Fruit fly (Drosophila melanogaster) whole organism, wandering third instar larva: ENCODE measurements around the gene iav.

ENCODE experiments used
- Abd-B ChIP-seq: fragments of >200 bp; optimal IDR thresholded peaks from 2 replicates; lab custom pipeline; 2017; ENCODE audit warnings: missing biosample characterization, missing genetic modification characterization
- CG32264 ChIP-seq: fragments of 200-800 bp; sonication (Bioruptor generic); optimal IDR thresholded peaks from 2 replicates; lab custom pipeline; 2016; ENCODE audit warnings: missing biosample characterization, missing genetic modification characterization
- CG9705 ChIP-seq: fragments of 200-800 bp; sonication (Bioruptor generic); optimal IDR thresholded peaks from 2 replicates; lab custom pipeline; 2018; ENCODE audit warnings: missing biosample characterization, mild to moderate bottlenecking, missing genetic modification characterization
- CrebA ChIP-seq: fragments of 200-800 bp; sonication (Bioruptor generic); optimal IDR thresholded peaks from 2 replicates; lab custom pipeline; 2016; ENCODE audit warnings: missing biosample characterization, mild to moderate bottlenecking, missing genetic modification characterization, borderline replicate concordance
- Dfd ChIP-seq: fragments of >200 bp; optimal IDR thresholded peaks from 2 replicates; lab custom pipeline; 2017; ENCODE audit warnings: missing biosample characterization, missing genetic modification characterization
- Dif ChIP-seq: fragments of 200-275, 200-300 bp; sonication (Bioruptor generic); optimal IDR thresholded peaks from 2 replicates; lab custom pipeline; 2018; ENCODE audit warnings: missing biosample characterization, missing genetic modification characterization; ENCODE audit not compliant: partially characterized antibody
- GATAd ChIP-seq: sonication (Bioruptor generic); optimal IDR thresholded peaks from 2 replicates; lab custom pipeline; 2016; ENCODE audit warnings: missing biosample characterization, missing genetic modification characterization
- HLH106 ChIP-seq: fragments of 200-800 bp; optimal IDR thresholded peaks from 3 replicates; lab custom pipeline; 2019; ENCODE audit warnings: missing biosample characterization, mild to moderate bottlenecking, missing genetic modification characterization, moderate library complexity
- Hnf4 ChIP-seq: fragments of 200-800 bp; sonication (Bioruptor generic); optimal IDR thresholded peaks from 2 replicates; lab custom pipeline; 2016; ENCODE audit warnings: missing biosample characterization, mild to moderate bottlenecking, missing genetic modification characterization
- Hr78 ChIP-seq: fragments of >200 bp; optimal IDR thresholded peaks from 2 replicates; lab custom pipeline; 2017; ENCODE audit warnings: missing biosample characterization, missing genetic modification characterization
- Hr83 ChIP-seq: fragments of 200-300 bp; sonication (Bioruptor generic); optimal IDR thresholded peaks from 2 replicates; lab custom pipeline; 2016; ENCODE audit warnings: missing biosample characterization, mild to moderate bottlenecking, missing genetic modification characterization, moderate library complexity; ENCODE audit not compliant: poor library complexity, severe bottlenecking
- Jra ChIP-seq: sonication (Bioruptor generic); optimal IDR thresholded peaks from 2 replicates; lab custom pipeline; 2016; ENCODE audit warnings: missing biosample characterization, missing genetic modification characterization
- Mio ChIP-seq: sonication (Bioruptor generic); optimal IDR thresholded peaks from 2 replicates; lab custom pipeline; 2016; ENCODE audit warnings: missing biosample characterization, missing genetic modification characterization
- Myc ChIP-seq: fragments of >200 bp; optimal IDR thresholded peaks from 2 replicates; lab custom pipeline; 2017
- N ChIP-seq: fragments of >200 bp; optimal IDR thresholded peaks from 2 replicates; lab custom pipeline; 2018; ENCODE audit warnings: missing biosample characterization, missing external identifiers, missing genetic modification characterization
- OdsH ChIP-seq: fragments of 200-800 bp; sonication (Bioruptor generic); optimal IDR thresholded peaks from 2 replicates; lab custom pipeline; 2016; ENCODE audit warnings: missing biosample characterization, mild to moderate bottlenecking, missing genetic modification characterization
- Rel ChIP-seq, 2 experiments: fragments of 200-800 bp; sonication (Bioruptor generic) in 1 of 2; optimal IDR thresholded peaks; 2 replicates in 1 of 2; 3 replicates in 1 of 2; lab custom pipeline; 2016 to 2019; ENCODE audit warnings: mild to moderate bottlenecking in 2 of 2, missing biosample characterization in 2 of 2, missing genetic modification characterization in 2 of 2, moderate library complexity in 1 of 2
- Sp1 ChIP-seq: fragments of 200-800 bp; sonication (Bioruptor generic); optimal IDR thresholded peaks from 3 replicates; lab custom pipeline; 2019; ENCODE audit warnings: missing biosample characterization, mild to moderate bottlenecking, missing genetic modification characterization, moderate library complexity
- Vsx2 ChIP-seq: fragments of 200-300, 225-300 bp; sonication (Bioruptor generic); optimal IDR thresholded peaks from 2 replicates; lab custom pipeline; 2018; ENCODE audit warnings: missing biosample characterization, missing genetic modification characterization; ENCODE audit not compliant: partially characterized antibody
- br ChIP-seq: fragments of 200-800 bp; sonication (Bioruptor generic); optimal IDR thresholded peaks from 2 replicates; lab custom pipeline; 2016; ENCODE audit warnings: missing biosample characterization, missing genetic modification characterization
- brk ChIP-seq: fragments of 200-800 bp; sonication (Bioruptor generic); optimal IDR thresholded peaks from 2 replicates; lab custom pipeline; 2016; ENCODE audit warnings: missing biosample characterization, mild to moderate bottlenecking, missing genetic modification characterization
- dmrt93B ChIP-seq: fragments of 200-800 bp; sonication (Bioruptor generic); optimal IDR thresholded peaks from 2 replicates; lab custom pipeline; 2018; ENCODE audit warnings: missing biosample characterization, mild to moderate bottlenecking, missing genetic modification characterization
- dsf ChIP-seq: sonication (Bioruptor generic); optimal IDR thresholded peaks from 2 replicates; lab custom pipeline; 2016; ENCODE audit warnings: missing biosample characterization, missing genetic modification characterization, borderline replicate concordance
- ey ChIP-seq: fragments of 200-800 bp; sonication (Bioruptor generic); optimal IDR thresholded peaks from 2 replicates; lab custom pipeline; 2016; ENCODE audit warnings: missing biosample characterization, missing genetic modification characterization
- foxo ChIP-seq, 2 experiments: fragments of 200-800 bp; sonication (Bioruptor generic); optimal IDR thresholded peaks; 2 replicates in 1 of 2; 3 replicates in 1 of 2; lab custom pipeline; 2016 to 2017; ENCODE audit warnings: missing biosample characterization in 2 of 2, missing genetic modification characterization in 2 of 2
- fru ChIP-seq: fragments of 200-800 bp; sonication (Bioruptor generic); optimal IDR thresholded peaks from 3 replicates; lab custom pipeline; 2016; ENCODE audit warnings: missing biosample characterization, mild to moderate bottlenecking, missing genetic modification characterization
- h ChIP-seq: fragments of 200-800 bp; sonication (Bioruptor generic); optimal IDR thresholded peaks from 3 replicates; lab custom pipeline; 2016; ENCODE audit warnings: missing biosample characterization, mild to moderate bottlenecking, missing genetic modification characterization
- jim ChIP-seq: fragments of 175-275, 200-325 bp; sonication (Bioruptor generic); optimal IDR thresholded peaks from 2 replicates; lab custom pipeline; 2016; ENCODE audit warnings: missing biosample characterization, mild to moderate bottlenecking, missing genetic modification characterization
- lola ChIP-seq: fragments of >200 bp; optimal IDR thresholded peaks from 2 replicates; lab custom pipeline; 2017; ENCODE audit warnings: missing biosample characterization, missing genetic modification characterization
- psq ChIP-seq: fragments of 200-800 bp; sonication (Bioruptor generic); optimal IDR thresholded peaks from 3 replicates; lab custom pipeline; 2017; ENCODE audit warnings: missing biosample characterization, mild to moderate bottlenecking, missing genetic modification characterization, moderate library complexity
- rgr ChIP-seq: fragments of 200-800 bp; sonication (Bioruptor generic); optimal IDR thresholded peaks from 3 replicates; lab custom pipeline; 2016; ENCODE audit warnings: missing biosample characterization, mild to moderate bottlenecking, missing genetic modification characterization
- sage ChIP-seq: fragments of 200-800 bp; sonication (Bioruptor generic); optimal IDR thresholded peaks from 2 replicates; lab custom pipeline; 2016; ENCODE audit warnings: missing biosample characterization, mild to moderate bottlenecking, missing genetic modification characterization
- sv ChIP-seq: fragments of 200-800 bp; sonication (Bioruptor generic); optimal IDR thresholded peaks from 3 replicates; lab custom pipeline; 2016; ENCODE audit warnings: missing biosample characterization, missing genetic modification characterization
- tai ChIP-seq: sonication (Bioruptor generic); optimal IDR thresholded peaks from 2 replicates; lab custom pipeline; 2016; ENCODE audit warnings: missing biosample characterization, missing genetic modification characterization
- usp ChIP-seq: fragments of >200 bp; optimal IDR thresholded peaks from 2 replicates; lab custom pipeline; 2017; ENCODE audit warnings: missing biosample characterization, missing genetic modification characterization
- woc ChIP-seq: sonication (Bioruptor generic); optimal IDR thresholded peaks from 2 replicates; lab custom pipeline; 2016; ENCODE audit warnings: missing biosample characterization, mild to moderate bottlenecking, missing genetic modification characterization

iav gene

dm6 chrX:6793390-6793789, 20.4 kb upstream of the iav start:
- TF ChIP-seq CG9705 (no peak), fru (GFP tag; lab: Kevin White, UChicago) (peak; percentile 56), brk (GFP tag; lab: Kevin White, UChicago) (no peak), dmrt93B (GFP tag; lab: Kevin White, UChicago) (peak; percentile 8), Dif (GFP tag; lab: Kevin White, UChicago) (no peak), Dfd (GFP tag; lab: Kevin White, UChicago) (no peak), Hr78 (GFP tag; lab: Kevin White, UChicago) (no peak), CrebA (no peak), CG32264 (GFP tag; lab: Kevin White, UChicago) (no peak), usp (GFP tag; lab: Kevin White, UChicago) (no peak), rgr (peak; percentile 69), Vsx2 (GFP tag; lab: Kevin White, UChicago) (no peak), Sp1 (GFP tag; lab: Kevin White, UChicago) (peak; percentile 41), Hr83 (no peak), foxo (GFP tag; optimal IDR thresholded peaks at IDR 0.05; lab: Kevin White, UChicago) (peak in 1 of 2 experiments; percentile 61), Abd-B (GFP tag; lab: Kevin White, UChicago) (no peak), ey (GFP tag; lab: Kevin White, UChicago) (peak; percentile 63), psq (GFP tag; lab: Kevin White, UChicago) (peak; percentile 29), dsf (GFP tag; lab: Kevin White, UChicago) (no peak), jim (no peak), sv (GFP tag; lab: Kevin White, UChicago) (peak; percentile 32), woc (GFP tag; lab: Kevin White, UChicago) (peak; percentile 30), OdsH (GFP tag; lab: Kevin White, UChicago) (peak; percentile 45), GATAd (no peak), N (GFP tag; lab: Kevin White, UChicago) (no peak), Hnf4 (GFP tag; lab: Kevin White, UChicago) (no peak), HLH106 (tag; lab: Kevin White, UChicago) (peak; percentile 15), h (GFP tag; lab: Kevin White, UChicago) (peak; percentile 66), br (GFP tag; lab: Kevin White, UChicago) (peak; percentile 29)

dm6 chrX:6794190-6794589, 19.6 kb upstream of the iav start:
- TF ChIP-seq Mio (GFP tag; lab: Kevin White, UChicago) (no peak), ey (GFP tag; lab: Kevin White, UChicago) (peak; percentile 78), Rel (GFP tag; optimal IDR thresholded peaks at IDR 0.05; lab: Kevin White, UChicago) (no peak), Rel (tag; optimal IDR thresholded peaks at IDR 0.05; lab: Kevin White, UChicago) (no peak), Vsx2 (GFP tag; lab: Kevin White, UChicago) (no peak), Hnf4 (GFP tag; lab: Kevin White, UChicago) (peak; percentile 48), sage (peak; percentile 10), psq (GFP tag; lab: Kevin White, UChicago) (peak; percentile 36), GATAd (no peak), CrebA (no peak), CG32264 (GFP tag; lab: Kevin White, UChicago) (peak; percentile 43), Myc (no peak), foxo (GFP tag; optimal IDR thresholded peaks at IDR 0.05; lab: Kevin White, UChicago) (peak in 1 of 2 experiments; percentile 48), Sp1 (GFP tag; lab: Kevin White, UChicago) (peak; percentile 47), Hr83 (peak; percentile 2), sv (GFP tag; lab: Kevin White, UChicago) (peak; percentile 80), tai (GFP tag; lab: Kevin White, UChicago) (no peak), Abd-B (GFP tag; lab: Kevin White, UChicago) (no peak), HLH106 (tag; lab: Kevin White, UChicago) (peak; percentile 66), brk (GFP tag; lab: Kevin White, UChicago) (no peak), OdsH (GFP tag; lab: Kevin White, UChicago) (peak; percentile 57), jim (no peak), br (GFP tag; lab: Kevin White, UChicago) (peak; percentile 56), h (GFP tag; lab: Kevin White, UChicago) (peak; percentile 74), CG9705 (no peak), dmrt93B (GFP tag; lab: Kevin White, UChicago) (peak; percentile 39), lola (GFP tag; lab: Kevin White, UChicago) (no peak), fru (GFP tag; lab: Kevin White, UChicago) (peak; percentile 52), dsf (GFP tag; lab: Kevin White, UChicago) (no peak), Dif (GFP tag; lab: Kevin White, UChicago) (no peak), rgr (peak; percentile 73), N (GFP tag; lab: Kevin White, UChicago) (no peak), Jra (GFP tag; lab: Kevin White, UChicago) (no peak)
